Fruit fly (Drosophila melanogaster): ENCODE results near the gene ppk5.

dm6 chr3L:21492723-21493316, 41.6 kb upstream of the ppk5 start, which contains the start of the genes CG7202 and CG7519:
- TF ChIP-seq CG8478 (optimal IDR thresholded peaks at IDR 0.05) (no peak), pan (optimal IDR thresholded peaks at IDR 0.05) (no peak), usp (GFP tag; optimal IDR thresholded peaks at IDR 0.05) (no peak), Dll (optimal IDR thresholded peaks at IDR 0.05) (no peak)

All from whole organism.